Fruit fly (Drosophila melanogaster): ENCODE measurements around the gene Set8.

Gene Set8

DNA sequence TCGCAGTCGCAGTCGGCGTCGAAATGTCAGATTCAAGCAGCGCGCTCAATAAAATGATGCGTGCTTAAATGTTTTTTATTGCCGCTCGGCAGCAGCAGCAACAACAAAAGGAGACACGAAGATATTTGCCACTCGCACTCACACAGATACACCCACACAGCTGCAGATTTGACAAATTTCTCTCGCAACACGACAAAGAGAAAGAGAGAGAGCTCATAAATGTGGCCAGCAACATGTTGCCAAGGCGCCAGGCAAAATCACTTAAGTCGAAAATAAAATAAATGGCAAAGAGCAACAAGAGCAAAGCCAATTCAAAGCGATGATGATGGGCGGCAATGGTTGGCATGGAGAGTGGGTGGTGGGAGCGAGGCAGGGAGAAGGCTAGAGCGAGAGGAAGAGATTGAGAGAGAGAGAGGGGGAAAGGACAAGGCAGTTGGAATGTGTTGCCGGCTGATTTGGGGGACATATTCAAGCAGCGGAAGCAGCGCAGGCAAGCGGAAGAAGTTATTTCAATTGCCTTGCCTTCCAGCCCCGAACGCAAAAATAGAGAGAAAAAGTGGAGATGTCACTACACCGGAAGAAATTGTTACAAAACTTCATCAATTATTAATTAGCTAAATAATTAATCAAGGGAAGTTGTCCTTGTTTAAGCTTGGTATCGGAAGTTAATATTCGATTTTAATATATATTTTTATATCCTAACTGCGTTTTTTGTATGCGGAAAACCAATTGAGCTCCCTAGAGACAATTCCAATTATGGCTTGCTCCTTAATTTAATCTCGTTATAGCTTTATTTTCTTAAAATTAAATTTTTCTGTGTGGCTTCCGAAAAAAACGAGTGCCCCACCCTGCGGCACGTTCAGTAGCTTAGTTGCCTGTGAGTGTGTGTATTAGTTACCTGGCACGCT is 31.3 kb downstream of the Set8 start (continued):
- TF ChIP-seq CG12104 (GFP tag; optimal IDR thresholded peaks at IDR 0.05), result peak; percentile 22
- TF ChIP-seq tx (GFP tag; optimal IDR thresholded peaks at IDR 0.05), result no peak
- TF ChIP-seq Blimp-1 (GFP tag; optimal IDR thresholded peaks at IDR 0.05), result peak; percentile 55
- peak; percentile 48 for TF ChIP-seq Abd-B (GFP tag; optimal IDR thresholded peaks at IDR 0.05)
- TF ChIP-seq gsb-n (tag; optimal IDR thresholded peaks at IDR 0.05), result peak; percentile 14
- no peak for TF ChIP-seq CG4282 (GFP tag; optimal IDR thresholded peaks at IDR 0.05)
- TF ChIP-seq CG6254 (GFP tag; optimal IDR thresholded peaks at IDR 0.05), result peak; percentile 38
- peak; percentile 44 for TF ChIP-seq CG10274 (GFP tag; optimal IDR thresholded peaks at IDR 0.05)
- no peak for TF ChIP-seq exex (tag; optimal IDR thresholded peaks at IDR 0.05)
- no peak for TF ChIP-seq CG31365 (tag; optimal IDR thresholded peaks at IDR 0.05)
- TF ChIP-seq CG33213 (GFP tag; optimal IDR thresholded peaks at IDR 0.05), result peak; percentile 2
- TF ChIP-seq zen (tag; optimal IDR thresholded peaks at IDR 0.05), result no peak
- TF ChIP-seq CG12219 (GFP tag; optimal IDR thresholded peaks at IDR 0.05), result peak; percentile 40
- TF ChIP-seq Dll (GFP tag; IDR thresholded peaks at IDR 0.05; ENCODE audit: partially characterized antibody), result peak; percentile 53; the same call in 2 of the 4 replicates
- peak; percentile 10 for TF ChIP-seq gcm (GFP tag; optimal IDR thresholded peaks at IDR 0.05)
- no peak for TF ChIP-seq CG17912 (GFP tag; optimal IDR thresholded peaks at IDR 0.05)
- TF ChIP-seq pan (optimal IDR thresholded peaks at IDR 0.05), result no peak
- TF ChIP-seq pan (GFP tag; optimal IDR thresholded peaks at IDR 0.05 in 1 of 2, IDR thresholded peaks at IDR 0.05 in 1 of 2), result peak in 1 of 2 experiments; percentile 61
- peak; percentile 65 for TF ChIP-seq fd96Cb (tag; optimal IDR thresholded peaks at IDR 0.05)
- TF ChIP-seq Hr3 (GFP tag; optimal IDR thresholded peaks at IDR 0.05), result peak; percentile 29
- TF ChIP-seq oc (tag; optimal IDR thresholded peaks at IDR 0.05), result no peak
- no peak for TF ChIP-seq ERR (GFP tag; optimal IDR thresholded peaks at IDR 0.05)
- peak; percentile 33; the same call in 1 of the 3 replicates for TF ChIP-seq z (GFP tag; IDR thresholded peaks at IDR 0.05)
- peak; percentile 65 for TF ChIP-seq CG12391 (tag; optimal IDR thresholded peaks at IDR 0.05)
- peak; percentile 8 for TF ChIP-seq CG13123 (GFP tag; optimal IDR thresholded peaks at IDR 0.05)
- no peak for TF ChIP-seq bowl (GFP tag; IDR thresholded peaks at IDR 0.05)
- peak; percentile 63 for TF ChIP-seq slbo (GFP tag; IDR thresholded peaks at IDR 0.05)
- no peak for TF ChIP-seq pho (GFP tag; optimal IDR thresholded peaks at IDR 0.05)
- TF ChIP-seq run (tag; optimal IDR thresholded peaks at IDR 0.05), result peak; percentile 10
- no peak for TF ChIP-seq p53 (GFP tag; optimal IDR thresholded peaks at IDR 0.05)
- TF ChIP-seq wor (GFP tag; IDR thresholded peaks at IDR 0.05), result no peak
- 0 out of 2 replicates have a peak, but pooled peaks have one; percentile 17 for TF ChIP-seq CG14667 (GFP tag; IDR thresholded peaks at IDR 0.05)
- TF ChIP-seq Dbx (GFP tag; IDR thresholded peaks at IDR 0.05), result peak; percentile 51; the same call in 1 of the 3 replicates
- TF ChIP-seq CG13424 (tag; optimal IDR thresholded peaks at IDR 0.05), result peak; percentile 51
- no peak for TF ChIP-seq CHES-1-like (GFP tag; optimal IDR thresholded peaks at IDR 0.05)
- no peak for TF ChIP-seq CG8290 (GFP tag; optimal IDR thresholded peaks at IDR 0.05)
- TF ChIP-seq CG8290 (tag; optimal IDR thresholded peaks at IDR 0.05), result no peak
- no peak for TF ChIP-seq croc (GFP tag; conservative IDR thresholded peaks at IDR 0.05)
- TF ChIP-seq fu2 (GFP tag; optimal IDR thresholded peaks at IDR 0.05), result no peak
- no peak for TF ChIP-seq Sry-β (GFP tag; optimal IDR thresholded peaks at IDR 0.05)
- TF ChIP-seq Hr39 (optimal IDR thresholded peaks at IDR 0.05), result no peak
- no peak for TF ChIP-seq Dad (GFP tag; optimal IDR thresholded peaks at IDR 0.05)
- no peak for TF ChIP-seq MESR4 (GFP tag; optimal IDR thresholded peaks at IDR 0.05)
- peak; percentile 41 for TF ChIP-seq CG9817 (tag; optimal IDR thresholded peaks at IDR 0.05)
- no peak for TF ChIP-seq CG10431 (GFP tag; optimal IDR thresholded peaks at IDR 0.05)
- TF ChIP-seq CG18619 (GFP tag; optimal IDR thresholded peaks at IDR 0.05), result peak; percentile 58
- peak; percentile 33 for TF ChIP-seq CG10543 (GFP tag; optimal IDR thresholded peaks at IDR 0.05)
- TF ChIP-seq CG6654 (GFP tag; optimal IDR thresholded peaks at IDR 0.05), result peak; percentile 12
- no peak for TF ChIP-seq Nf-YC (tag; optimal IDR thresholded peaks at IDR 0.05)

Measured in whole organism, embryonic.